Worm (Caenorhabditis elegans) whole organism, young adult: ENCODE data around the gene Y54F10AR.1.
A peak's percentile ranks its signal among the peaks of the same experiment; 100 is the strongest.

ENCODE experiments used
- F33H1.4 ChIP-seq: fragments of 200-800 bp; sonication (Bioruptor generic); IDR thresholded peaks from 2 replicates; pipeline ENCODE4 v1.3.6; 2022; ENCODE audit warnings: missing genetic modification reagents, missing genetic modification characterization, missing compliant biosample characterization
- F39B2.1 ChIP-seq: fragments of 200-800 bp; sonication (Bioruptor generic); IDR thresholded peaks from 2 replicates; pipeline ENCODE4 v1.3.6; 2022; ENCODE audit warnings: missing genetic modification reagents, missing genetic modification characterization, missing compliant biosample characterization
- K11D2.4 ChIP-seq: fragments of 200-800 bp; sonication (Bioruptor generic); IDR thresholded peaks from 2 replicates; pipeline ENCODE4 v1.3.6; 2022; ENCODE audit warnings: missing genetic modification reagents, missing genetic modification characterization, missing compliant biosample characterization
- K12H6.12 ChIP-seq: fragments of 200-800 bp; sonication (Bioruptor generic); optimal IDR thresholded peaks from 2 replicates; lab custom pipeline; 2018; ENCODE audit warnings: mild to moderate bottlenecking, missing genetic modification characterization, missing compliant biosample characterization
- T26A5.8 ChIP-seq: sonication (generic microtip); optimal IDR thresholded peaks from 2 replicates; lab custom pipeline; 2016; ENCODE audit warnings: missing genetic modification characterization, missing compliant biosample characterization
- Y53G8AR.9 ChIP-seq: fragments of 200-800 bp; sonication (Bioruptor generic); conservative IDR thresholded peaks from 2 replicates; pipeline ENCODE4 v1.3.6; 2022; ENCODE audit warnings: missing genetic modification reagents, missing genetic modification characterization, missing compliant biosample characterization
- Y67H2A.10 ChIP-seq: fragments of 200-800 bp; sonication (Bioruptor generic); conservative IDR thresholded peaks from 2 replicates; pipeline ENCODE4 v1.3.6; 2022; ENCODE audit warnings: missing genetic modification reagents, missing genetic modification characterization, missing compliant biosample characterization
- atf-7 ChIP-seq: sonication (generic microtip); optimal IDR thresholded peaks from 2 replicates; lab custom pipeline; 2017; ENCODE audit warnings: mild to moderate bottlenecking, missing genetic modification characterization, missing compliant biosample characterization
- attf-5 ChIP-seq: fragments of 200-800 bp; sonication (Bioruptor generic); optimal IDR thresholded peaks from 2 replicates; lab custom pipeline; 2018; ENCODE audit warnings: mild to moderate bottlenecking, missing genetic modification characterization, missing compliant biosample characterization
- cebp-1 ChIP-seq, 2 experiments: fragments of 200-800 bp in 1 of 2; sonication (Bioruptor generic) in 1 of 2; sonication (generic microtip) in 1 of 2; IDR thresholded peaks in 1 of 2; optimal IDR thresholded peaks in 1 of 2; 2 replicates each; pipeline versions ENCODE4 v1.3.6 to Lab custom; 2017 to 2022; ENCODE audit warnings: missing compliant biosample characterization in 2 of 2, missing genetic modification characterization in 2 of 2, mild to moderate bottlenecking in 1 of 2, missing genetic modification reagents in 1 of 2, moderate library complexity in 1 of 2
- ceh-27 ChIP-seq: fragments of 200-800 bp; sonication (Bioruptor generic); optimal IDR thresholded peaks from 2 replicates; lab custom pipeline; 2018; ENCODE audit warnings: mild to moderate bottlenecking, missing genetic modification characterization, moderate library complexity, missing compliant biosample characterization
- ceh-40 ChIP-seq: fragments of 200-800 bp; sonication (Bioruptor generic); IDR thresholded peaks from 2 replicates; pipeline ENCODE4 v1.3.6; 2022; ENCODE audit warnings: missing genetic modification characterization, missing compliant biosample characterization
- ceh-91 ChIP-seq: fragments of 200-800 bp; sonication (Bioruptor generic); IDR thresholded peaks from 2 replicates; pipeline ENCODE4 v1.3.6; 2022; ENCODE audit warnings: missing genetic modification reagents, missing genetic modification characterization, missing compliant biosample characterization
- chd-7 ChIP-seq: sonication (generic microtip); optimal IDR thresholded peaks from 2 replicates; lab custom pipeline; 2016; ENCODE audit warnings: mild to moderate bottlenecking, missing genetic modification characterization, moderate library complexity, missing compliant biosample characterization
- die-1 ChIP-seq: sonication (generic microtip); optimal IDR thresholded peaks from 2 replicates; lab custom pipeline; 2016; ENCODE audit warnings: missing genotype, mild to moderate bottlenecking, missing genetic modification characterization, missing compliant biosample characterization
- dox-1 ChIP-seq: fragments of 200-800 bp; sonication (Bioruptor generic); IDR thresholded peaks from 2 replicates; pipeline ENCODE4 v1.3.6; 2022; ENCODE audit warnings: missing genetic modification reagents, missing genetic modification characterization, missing compliant biosample characterization
- dpff-1 ChIP-seq: sonication (generic microtip); optimal IDR thresholded peaks from 2 replicates; lab custom pipeline; 2017; ENCODE audit warnings: mild to moderate bottlenecking, missing genetic modification characterization, missing compliant biosample characterization
- dpl-1 ChIP-seq: fragments of 150-350 bp; optimal IDR thresholded peaks from 2 replicates; lab custom pipeline; 2014; ENCODE audit warnings: missing biosample characterization, missing genetic modification reagents, missing genetic modification characterization
- efl-1 ChIP-seq: fragments of 150-350 bp; optimal IDR thresholded peaks from 2 replicates; lab custom pipeline; 2014; ENCODE audit warnings: missing biosample characterization, missing genetic modification reagents, missing genetic modification characterization
- egrh-3 ChIP-seq: fragments of 200-800 bp; sonication (Bioruptor generic); IDR thresholded peaks from 2 replicates; pipeline ENCODE4 v1.3.6; 2022; ENCODE audit warnings: missing genetic modification reagents, missing genetic modification characterization, missing compliant biosample characterization
- ets-4 ChIP-seq: fragments of 200-800 bp; sonication (Bioruptor generic); optimal IDR thresholded peaks from 2 replicates; lab custom pipeline; 2018; ENCODE audit warnings: mild to moderate bottlenecking, missing genetic modification characterization, missing compliant biosample characterization
- him-1 ChIP-seq: sonication (generic microtip); optimal IDR thresholded peaks from 2 replicates; lab custom pipeline; 2016; ENCODE audit warnings: missing genotype, missing genetic modification reagents, missing genetic modification characterization, missing compliant biosample characterization
- hmg-1.2 ChIP-seq: fragments of 200-800 bp; sonication (Bioruptor generic); IDR thresholded peaks from 2 replicates; pipeline ENCODE4 v1.3.6; 2022; ENCODE audit warnings: missing genetic modification reagents, missing genetic modification characterization, missing compliant biosample characterization
- hrde-1 ChIP-seq: sonication (generic microtip); optimal IDR thresholded peaks from 2 replicates; lab custom pipeline; 2016; ENCODE audit warnings: missing genetic modification characterization, mild to moderate bottlenecking, missing compliant biosample characterization, moderate library complexity, missing genotype, missing genetic modification reagents, borderline replicate concordance
- hsf-1 ChIP-seq: fragments of 200-800 bp; sonication (Bioruptor generic); IDR thresholded peaks from 2 replicates; pipeline ENCODE4 v1.3.6; 2022; ENCODE audit warnings: missing genetic modification reagents, missing genetic modification characterization, missing compliant biosample characterization
- lin-54 ChIP-seq: fragments of 200-800 bp; sonication (Bioruptor generic); optimal IDR thresholded peaks from 2 replicates; lab custom pipeline; 2018; ENCODE audit warnings: mild to moderate bottlenecking, missing genetic modification characterization, missing compliant biosample characterization
- madf-10 ChIP-seq: sonication (generic microtip); optimal IDR thresholded peaks from 2 replicates; lab custom pipeline; 2016; ENCODE audit warnings: mild to moderate bottlenecking, missing genetic modification characterization, missing compliant biosample characterization
- mel-28 ChIP-seq: sonication (generic microtip); optimal IDR thresholded peaks from 2 replicates; lab custom pipeline; 2016; ENCODE audit warnings: borderline replicate concordance, mild to moderate bottlenecking, missing genetic modification characterization, missing compliant biosample characterization
- mes-4 ChIP-seq: sonication (generic microtip); optimal IDR thresholded peaks from 2 replicates; lab custom pipeline; 2016; ENCODE audit warnings: missing genotype, missing genetic modification characterization, missing compliant biosample characterization
- mxl-1 ChIP-seq: sonication (generic microtip); optimal IDR thresholded peaks from 2 replicates; lab custom pipeline; 2016; ENCODE audit warnings: missing genetic modification characterization, missing compliant biosample characterization
- nfya-1 ChIP-seq: sonication (generic microtip); optimal IDR thresholded peaks from 2 replicates; lab custom pipeline; 2017; ENCODE audit warnings: antibody characterized with exemption, missing compliant biosample characterization, missing genetic modification characterization, borderline replicate concordance; ENCODE audit not compliant: insufficient read depth
- nfya-2 ChIP-seq: fragments of 200-800 bp; sonication (Bioruptor generic); IDR thresholded peaks from 2 replicates; pipeline ENCODE4 v1.3.6; 2022; ENCODE audit warnings: missing genetic modification reagents, missing genetic modification characterization, missing compliant biosample characterization
- nfyb-1 ChIP-seq: fragments of 200-800 bp; sonication (Bioruptor generic); IDR thresholded peaks from 2 replicates; pipeline ENCODE4 v1.3.6; 2022; ENCODE audit warnings: missing genetic modification reagents, missing genetic modification characterization, missing compliant biosample characterization
- nhr-120 ChIP-seq: fragments of 200-800 bp; sonication (Bioruptor generic); IDR thresholded peaks from 2 replicates; pipeline ENCODE4 v1.3.6; 2022; ENCODE audit warnings: missing genetic modification characterization, missing compliant biosample characterization
- nhr-179 ChIP-seq: sonication (generic microtip); optimal IDR thresholded peaks from 2 replicates; lab custom pipeline; 2016; ENCODE audit warnings: mild to moderate bottlenecking, missing genetic modification characterization, missing compliant biosample characterization
- nhr-80 ChIP-seq: sonication (generic microtip); optimal IDR thresholded peaks from 2 replicates; lab custom pipeline; 2016; ENCODE audit warnings: missing genetic modification characterization, missing compliant biosample characterization
- pbrm-1 ChIP-seq: fragments of 200-800 bp; sonication (Bioruptor generic); IDR thresholded peaks from 2 replicates; pipeline ENCODE4 v1.3.6; 2022; ENCODE audit warnings: missing genetic modification reagents, missing genetic modification characterization, missing compliant biosample characterization
- rec-8 ChIP-seq, 2 experiments: sonication (generic microtip); optimal IDR thresholded peaks; 2 replicates each; lab custom pipeline; 2016; ENCODE audit warnings: mild to moderate bottlenecking in 2 of 2, missing genetic modification characterization in 2 of 2, missing genetic modification reagents in 2 of 2, missing genotype in 2 of 2, missing biosample characterization in 1 of 2, missing compliant biosample characterization in 1 of 2, moderate library complexity in 1 of 2
- tlf-1 ChIP-seq: fragments of 200-800 bp; sonication (Bioruptor generic); optimal IDR thresholded peaks from 2 replicates; lab custom pipeline; 2018; ENCODE audit warnings: mild to moderate bottlenecking, missing genetic modification characterization, missing compliant biosample characterization
- unc-130 ChIP-seq: sonication (generic microtip); optimal IDR thresholded peaks from 2 replicates; lab custom pipeline; 2016; ENCODE audit warnings: missing genetic modification reagents, missing genetic modification characterization, missing compliant biosample characterization
- zfh-2 ChIP-seq: fragments of 200-800 bp; sonication (Bioruptor generic); conservative IDR thresholded peaks from 2 replicates; pipeline ENCODE4 v1.3.6; 2022; ENCODE audit warnings: missing genetic modification reagents, missing genetic modification characterization, missing compliant biosample characterization
- ztf-3 ChIP-seq: fragments of 200-800 bp; sonication (Bioruptor generic); optimal IDR thresholded peaks from 2 replicates; lab custom pipeline; 2018; ENCODE audit warnings: mild to moderate bottlenecking, missing genetic modification characterization, missing compliant biosample characterization

The Y54F10AR.1 gene

DNA sequence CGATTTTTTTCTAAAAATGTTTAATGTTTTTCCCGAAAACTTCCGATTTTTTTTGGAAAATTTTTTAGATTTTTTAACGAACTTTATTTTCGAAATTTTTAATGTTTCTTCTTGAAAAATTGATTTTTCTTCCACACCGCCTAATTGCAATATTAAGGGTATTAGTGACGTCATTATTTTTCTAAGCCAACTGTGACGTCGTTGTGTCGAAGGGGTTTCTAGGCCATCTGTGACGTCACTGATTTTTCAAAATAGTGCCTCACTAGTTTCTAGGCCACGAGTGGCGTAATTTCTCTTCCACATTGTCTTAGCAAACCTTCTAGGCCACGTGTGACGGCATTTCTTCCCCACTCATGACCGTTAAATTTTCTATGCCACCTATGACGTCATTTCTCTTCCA, 23.5 kb downstream of the Y54F10AR.1 start:
- TF ChIP-seq zfh-2 (GFP tag; lab: Robert Waterston, UW): no peak
- peak; percentile 4 for TF ChIP-seq atf-7 (tag; lab: Kevin White, UChicago)

DNA sequence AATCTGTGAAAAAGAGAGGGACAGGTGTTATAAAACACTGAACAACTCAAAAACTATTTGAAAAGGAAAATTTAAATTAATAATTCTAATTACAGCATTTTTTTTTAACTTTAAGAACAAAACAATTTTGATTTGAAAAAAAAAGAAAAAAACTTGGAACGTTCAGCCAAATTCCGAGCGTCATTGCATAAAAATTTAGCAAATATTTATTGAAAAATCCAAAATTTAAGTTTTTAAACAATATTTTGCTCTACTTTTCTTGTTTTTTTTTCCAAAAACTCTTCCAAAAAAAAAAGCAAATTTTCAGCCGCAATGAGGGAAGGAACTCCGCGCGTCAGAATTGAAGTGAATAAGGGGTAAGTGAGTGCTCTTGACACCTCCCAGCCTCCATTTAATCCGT, 25.9 kb downstream of the Y54F10AR.1 start, which contains the start of gene feh-1:
feh-1 (plus strand) TSS at position 301 of the 400 bp plus-strand sequence.
- TF ChIP-seq tlf-1 (GFP tag; lab: Kevin White, UChicago): no peak
- no peak for TF ChIP-seq dpl-1 (GFP tag; lab: Kevin White, UChicago)
- no peak for TF ChIP-seq dox-1 (GFP tag; lab: Robert Waterston, UW)
- no peak for TF ChIP-seq mel-28 (tag; lab: Kevin White, UChicago)

DNA sequence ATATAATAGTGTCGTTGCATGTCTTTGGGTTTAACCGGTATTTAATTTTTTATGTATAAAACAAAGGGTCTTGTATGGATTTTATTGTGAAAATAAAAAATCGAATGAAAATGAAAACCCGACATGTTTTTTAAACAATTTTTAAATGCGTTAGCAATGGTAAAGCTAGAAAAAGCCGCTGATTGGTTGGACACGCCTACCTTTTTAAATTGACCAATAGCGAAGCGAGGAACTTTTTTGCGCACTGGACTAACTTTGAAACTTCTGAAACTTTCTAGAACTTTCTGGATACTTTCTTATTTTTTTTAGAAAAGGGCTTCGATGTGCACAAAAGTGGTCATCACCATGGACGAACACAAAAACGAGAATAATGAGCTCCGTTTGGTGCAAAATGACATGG, 29.2 kb downstream of the Y54F10AR.1 start:
- no peak for TF ChIP-seq mxl-1 (tag; lab: Kevin White, UChicago)
- TF ChIP-seq nfyb-1: peak; percentile 94
- peak; percentile 39 for TF ChIP-seq him-1 (tag; lab: Kevin White, UChicago)
- peak; percentile 63; the same call in 1 of the 2 replicates for TF ChIP-seq hsf-1
- TF ChIP-seq, all 124 proteins: peak for 3

ce11 chrIII:2540520-2540919, 35.0 kb downstream of the Y54F10AR.1 start:
- no peak for TF ChIP-seq dpff-1 (tag; lab: Kevin White, UChicago)
- no peak for TF ChIP-seq madf-10 (tag; lab: Kevin White, UChicago)
- TF ChIP-seq nhr-80 (tag; lab: Kevin White, UChicago): no peak
- no peak for TF ChIP-seq ceh-27
- no peak for TF ChIP-seq attf-5 (GFP tag; lab: Kevin White, UChicago)
- no peak for TF ChIP-seq nhr-179 (tag; lab: Kevin White, UChicago)
- no peak for TF ChIP-seq hsf-1
- no peak for TF ChIP-seq ets-4 (GFP tag; lab: Kevin White, UChicago)
- TF ChIP-seq unc-130 (GFP tag; lab: Kevin White, UChicago): no peak
- no peak for TF ChIP-seq mes-4
- no peak for TF ChIP-seq die-1 (tag; lab: Kevin White, UChicago)
- TF ChIP-seq K11D2.4 (GFP tag; lab: Robert Waterston, UW): no peak
- TF ChIP-seq egrh-3 (GFP tag; lab: Robert Waterston, UW): no peak
- no peak for TF ChIP-seq F39B2.1
- no peak for TF ChIP-seq T26A5.8 (tag; lab: Kevin White, UChicago)
- no peak for TF ChIP-seq rec-8 (tag; optimal IDR thresholded peaks at IDR 0.05; lab: Kevin White, UChicago)
- TF ChIP-seq F33H1.4 (GFP tag; lab: Robert Waterston, UW): no peak
- TF ChIP-seq ceh-40 (GFP tag; lab: Robert Waterston, UW): no peak
- TF ChIP-seq hrde-1 (tag; lab: Kevin White, UChicago): no peak
- no peak for TF ChIP-seq ceh-91 (GFP tag; lab: Robert Waterston, UW)

- TF ChIP-seq nfya-1 (tag; lab: Kevin White, UChicago): no peak
- TF ChIP-seq nfyb-1: no peak
- peak; percentile 92 for TF ChIP-seq madf-10 (tag; lab: Kevin White, UChicago)
- no peak for TF ChIP-seq Y67H2A.10 (GFP tag; lab: Robert Waterston, UW)
- TF ChIP-seq chd-7 (tag; lab: Kevin White, UChicago): no peak
- no peak for TF ChIP-seq nhr-120 (GFP tag; lab: Robert Waterston, UW)
- no peak for TF ChIP-seq Y53G8AR.9
- TF ChIP-seq pbrm-1: no peak
- peak; percentile 71 for TF ChIP-seq K12H6.12 (tag; lab: Kevin White, UChicago)
- TF ChIP-seq cebp-1 (GFP tag; IDR thresholded peaks at IDR 0.05; lab: Robert Waterston, UW): no peak
- TF ChIP-seq cebp-1 (tag; optimal IDR thresholded peaks at IDR 0.05; lab: Kevin White, UChicago): peak; percentile 48
- TF ChIP-seq lin-54 (GFP tag; lab: Kevin White, UChicago): no peak
- no peak for TF ChIP-seq rec-8 (tag; optimal IDR thresholded peaks at IDR 0.05; lab: Kevin White, UChicago)
- no peak for TF ChIP-seq efl-1 (GFP tag; lab: Kevin White, UChicago)
- TF ChIP-seq hmg-1.2: peak; percentile 25; the same call in 1 of the 2 replicates
- no peak for TF ChIP-seq nfya-2 (GFP tag; lab: Robert Waterston, UW)
- no peak for TF ChIP-seq ztf-3 (GFP tag; lab: Kevin White, UChicago)
Observed at ce11 chrIII:2535122-2535521, 40.4 kb downstream of the Y54F10AR.1 start.
